Worm (Caenorhabditis elegans) whole organism, L4 larva: Measurements from ENCODE around the gene acy-4.

Source experiments
- F44E2.7 ChIP-seq: fragments of 200-800 bp; sonication (Bioruptor generic); IDR thresholded peaks from 2 replicates; pipeline ENCODE4 v2.1.2; 2022; ENCODE audit warnings: missing genetic modification characterization, missing compliant biosample characterization
- T20F7.1 ChIP-seq: fragments of 200-800 bp; sonication (Bioruptor generic); optimal IDR thresholded peaks from 2 replicates; lab custom pipeline; 2018; ENCODE audit warnings: mild to moderate bottlenecking, missing genetic modification characterization, missing compliant biosample characterization
- ZK337.2 ChIP-seq: fragments of 200-800 bp; sonication (Bioruptor generic); IDR thresholded peaks from 2 replicates; pipeline ENCODE4 v1.3.6; 2022; ENCODE audit warnings: missing genetic modification reagents, missing genetic modification characterization, missing compliant biosample characterization
- dve-1 ChIP-seq: sonication (generic microtip); optimal IDR thresholded peaks from 2 replicates; lab custom pipeline; 2017; ENCODE audit warnings: antibody characterized with exemption, mild to moderate bottlenecking, missing genetic modification characterization, missing compliant biosample characterization; ENCODE audit not compliant: insufficient read depth
- gei-8 ChIP-seq: fragments of 200-800 bp; sonication (Bioruptor generic); optimal IDR thresholded peaks from 2 replicates; lab custom pipeline; 2018; ENCODE audit warnings: mild to moderate bottlenecking, missing genetic modification characterization, missing compliant biosample characterization
- jun-1 ChIP-seq: fragments of 150-350 bp; optimal IDR thresholded peaks from 2 replicates; lab custom pipeline; 2014; ENCODE audit warnings: missing biosample characterization, missing genetic modification reagents, missing genetic modification characterization
- madf-9 ChIP-seq: fragments of 200-800 bp; sonication (Bioruptor generic); conservative IDR thresholded peaks from 2 replicates; pipeline ENCODE4 v1.3.6; 2022; ENCODE audit warnings: missing genetic modification reagents, missing genetic modification characterization, missing compliant biosample characterization
- mdt-29 ChIP-seq: fragments of 200-800 bp; sonication (Bioruptor generic); IDR thresholded peaks from 2 replicates; pipeline ENCODE4 v1.3.6; 2022; ENCODE audit warnings: missing genetic modification reagents, missing genetic modification characterization, missing compliant biosample characterization
- mes-2 ChIP-seq: sonication (generic microtip); optimal IDR thresholded peaks from 2 replicates; lab custom pipeline; 2016; ENCODE audit warnings: missing genotype, mild to moderate bottlenecking, missing genetic modification characterization, missing compliant biosample characterization; ENCODE audit not compliant: poor library complexity, severe bottlenecking
- nhr-28 ChIP-seq: fragments of 150-350 bp; optimal IDR thresholded peaks from 2 replicates; lab custom pipeline; 2014; ENCODE audit warnings: missing biosample characterization, missing genetic modification characterization
- nhr-76 ChIP-seq: fragments of 150-350 bp; optimal IDR thresholded peaks from 2 replicates; lab custom pipeline; 2014; ENCODE audit warnings: missing biosample characterization, missing genetic modification characterization
- nhr-77 ChIP-seq: fragments of 150-350 bp; optimal IDR thresholded peaks from 2 replicates; lab custom pipeline; 2014; ENCODE audit warnings: missing biosample characterization, missing genetic modification characterization
- php-3 ChIP-seq: fragments of 200-800 bp; sonication (Bioruptor generic); IDR thresholded peaks from 2 replicates; pipeline ENCODE4 v1.3.6; 2022; ENCODE audit warnings: missing genetic modification reagents, missing genetic modification characterization, missing compliant biosample characterization
- zip-11 ChIP-seq: fragments of 200-800 bp; sonication (Bioruptor generic); IDR thresholded peaks from 2 replicates; pipeline ENCODE4 v1.3.6; 2022; ENCODE audit warnings: missing genetic modification characterization, missing compliant biosample characterization

Gene acy-4

DNA sequence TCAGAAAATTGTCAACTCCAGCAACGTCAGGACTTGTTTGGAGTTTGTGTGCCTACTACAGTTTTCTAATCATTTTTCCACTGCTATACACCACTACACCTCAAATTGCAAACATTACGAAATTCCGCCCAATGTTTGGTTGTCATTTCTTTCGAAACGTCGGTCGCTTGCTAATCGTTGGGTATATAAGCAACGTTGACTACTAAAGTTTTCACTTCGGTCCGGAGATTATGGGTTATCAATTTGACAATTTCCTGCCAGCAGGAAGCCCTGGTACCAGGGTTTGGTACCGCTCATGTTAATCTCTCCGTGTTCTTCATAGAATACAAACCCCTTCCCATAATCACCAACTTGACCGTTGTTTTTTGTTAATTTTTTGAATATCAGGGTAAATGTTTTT, 54.7 kb downstream of the acy-4 start (continued):
- TF ChIP-seq madf-9 (GFP tag; lab: Robert Waterston, UW), result no peak
- TF ChIP-seq nhr-77, result peak; percentile 25
- TF ChIP-seq php-3 (GFP tag; lab: Robert Waterston, UW), result 0 out of 2 replicates have a peak, but pooled peaks have one; percentile 25
- TF ChIP-seq ZK337.2, result no peak
- peak; percentile 45 for TF ChIP-seq T20F7.1 (GFP tag; lab: Kevin White, UChicago)
- peak; percentile 57 for TF ChIP-seq mes-2
- TF ChIP-seq zip-11, result no peak
- TF ChIP-seq gei-8 (GFP tag; lab: Kevin White, UChicago), result no peak
- TF ChIP-seq F44E2.7 (GFP tag; lab: Robert Waterston, UW), result no peak
- peak; percentile 98 for TF ChIP-seq nhr-28 (tag; lab: Kevin White, UChicago)
- peak; percentile 96 for TF ChIP-seq dve-1 (tag; lab: Kevin White, UChicago)
- no peak for TF ChIP-seq jun-1 (tag; lab: Kevin White, UChicago)
- no peak for TF ChIP-seq nhr-76 (tag; lab: Kevin White, UChicago)
- no peak for TF ChIP-seq mdt-29
